Worm (Caenorhabditis elegans) whole organism, young adult: ENCODE results near the gene C34E7.3.

Experiments used
- F39B2.1 ChIP-seq: fragments of 200-800 bp; sonication (Bioruptor generic); IDR thresholded peaks from 2 replicates; pipeline ENCODE4 v1.3.6; 2022; ENCODE audit warnings: missing genetic modification reagents, missing genetic modification characterization, missing compliant biosample characterization
- Y53F4B.3 ChIP-seq: fragments of 200-800 bp; sonication (Bioruptor generic); IDR thresholded peaks from 2 replicates; pipeline ENCODE4 v1.3.6; 2022; ENCODE audit warnings: missing genetic modification reagents, missing genetic modification characterization, missing compliant biosample characterization
- Y67H2A.10 ChIP-seq: fragments of 200-800 bp; sonication (Bioruptor generic); conservative IDR thresholded peaks from 2 replicates; pipeline ENCODE4 v1.3.6; 2022; ENCODE audit warnings: missing genetic modification reagents, missing genetic modification characterization, missing compliant biosample characterization
- dpl-1 ChIP-seq: fragments of 150-350 bp; optimal IDR thresholded peaks from 2 replicates; lab custom pipeline; 2014; ENCODE audit warnings: missing biosample characterization, missing genetic modification reagents, missing genetic modification characterization
- efl-1 ChIP-seq: fragments of 150-350 bp; optimal IDR thresholded peaks from 2 replicates; lab custom pipeline; 2014; ENCODE audit warnings: missing biosample characterization, missing genetic modification reagents, missing genetic modification characterization
- egrh-3 ChIP-seq: fragments of 200-800 bp; sonication (Bioruptor generic); IDR thresholded peaks from 2 replicates; pipeline ENCODE4 v1.3.6; 2022; ENCODE audit warnings: missing genetic modification reagents, missing genetic modification characterization, missing compliant biosample characterization
- madf-6 ChIP-seq: fragments of 200-800 bp; sonication (Bioruptor generic); IDR thresholded peaks from 2 replicates; pipeline ENCODE4 v1.3.6; 2022; ENCODE audit warnings: missing genetic modification reagents, missing genetic modification characterization, missing compliant biosample characterization
- mes-4 ChIP-seq: sonication (generic microtip); optimal IDR thresholded peaks from 2 replicates; lab custom pipeline; 2016; ENCODE audit warnings: missing genotype, missing genetic modification characterization, missing compliant biosample characterization
- pha-4 ChIP-seq: fragments of 150-350 bp; sonication (generic microtip); optimal IDR thresholded peaks from 2 replicates; lab custom pipeline; 2014; ENCODE audit warnings: missing biosample characterization, missing genetic modification reagents, missing genetic modification characterization
- unc-62 ChIP-seq: fragments of 150-350 bp; optimal IDR thresholded peaks from 2 replicates; lab custom pipeline; 2014; ENCODE audit warnings: missing biosample characterization, missing genetic modification reagents, missing genetic modification characterization

- TF ChIP-seq efl-1 (GFP tag; lab: Kevin White, UChicago) = no peak
- no peak for TF ChIP-seq dpl-1 (GFP tag; lab: Kevin White, UChicago)
- no peak for TF ChIP-seq Y53F4B.3 (GFP tag; lab: Robert Waterston, UW)
- no peak for TF ChIP-seq madf-6 (GFP tag; lab: Robert Waterston, UW)
- no peak for TF ChIP-seq unc-62
- no peak for TF ChIP-seq Y67H2A.10 (GFP tag; lab: Robert Waterston, UW)
- no peak for TF ChIP-seq mes-4 (tag; lab: Kevin White, UChicago)
- no peak for TF ChIP-seq egrh-3 (GFP tag; lab: Robert Waterston, UW)
- TF ChIP-seq F39B2.1 (GFP tag; lab: Robert Waterston, UW) = no peak
- no peak for TF ChIP-seq pha-4 (tag; lab: Kevin White, UChicago)
Observed at ce11 chrX:12915058-12915457, 15.0 kb upstream of the C34E7.3 start.
